Fruit fly (Drosophila melanogaster) whole organism, embryonic: ENCODE results near the gene CG10970.

Experiments used
- Aef1 ChIP-seq: fragments of 200-800 bp; sonication (Bioruptor generic); IDR thresholded peaks from 3 replicates; pipeline ENCODE4 v1.3.6; 2022; ENCODE audit warnings: missing biosample characterization, missing genetic modification characterization
- C15 ChIP-seq: fragments of 200-800 bp; sonication (Bioruptor generic); IDR thresholded peaks from 3 replicates; pipeline ENCODE4 v1.3.6; 2022; ENCODE audit warnings: missing biosample characterization, missing genetic modification characterization
- CG1024 ChIP-seq: fragments of 200-800 bp; sonication (Bioruptor generic); IDR thresholded peaks from 2 replicates; pipeline ENCODE4 v1.3.6; 2022; ENCODE audit warnings: missing biosample characterization, missing genetic modification characterization
- CG10462 ChIP-seq: fragments of 200-800 bp; sonication (Bioruptor generic); optimal IDR thresholded peaks from 2 replicates; lab custom pipeline; 2016; ENCODE audit warnings: missing biosample characterization, missing genetic modification characterization
- CG11456 ChIP-seq: fragments of 200-800 bp; sonication (Bioruptor generic); IDR thresholded peaks from 3 replicates; pipeline ENCODE4 v1.3.6; 2022; ENCODE audit warnings: missing biosample characterization, missing genetic modification characterization
- CG12391 ChIP-seq: fragments of 200-800 bp; sonication (Bioruptor generic); optimal IDR thresholded peaks from 3 replicates; lab custom pipeline; 2018; ENCODE audit warnings: missing biosample characterization, mild to moderate bottlenecking, missing genetic modification characterization, moderate library complexity
- CG13287 ChIP-seq: fragments of 200-800 bp; sonication (Bioruptor generic); IDR thresholded peaks from 2 replicates; pipeline ENCODE4 v1.3.6; 2022; ENCODE audit warnings: missing biosample characterization, missing genetic modification characterization; ENCODE audit not compliant: partially characterized antibody
- CG13624 ChIP-seq: fragments of 200-800 bp; sonication (Bioruptor generic); optimal IDR thresholded peaks from 2 replicates; lab custom pipeline; 2016; ENCODE audit warnings: missing biosample characterization, missing genetic modification characterization
- CG14441 ChIP-seq: fragments of 200-800 bp; sonication (Bioruptor generic); IDR thresholded peaks from 2 replicates; pipeline ENCODE4 v1.3.6; 2022; ENCODE audit warnings: missing biosample characterization, missing genetic modification characterization
- CG14710 ChIP-seq: fragments of 200-800 bp; sonication (Bioruptor generic); optimal IDR thresholded peaks from 3 replicates; lab custom pipeline; 2019; ENCODE audit warnings: missing biosample characterization, mild to moderate bottlenecking, missing genetic modification characterization, moderate library complexity
- CG15269 ChIP-seq: fragments of 200-800 bp; sonication (Bioruptor generic); optimal IDR thresholded peaks from 2 replicates; lab custom pipeline; 2018; ENCODE audit warnings: missing biosample characterization, mild to moderate bottlenecking, missing genetic modification characterization, moderate library complexity
- CG1603 ChIP-seq: fragments of 200-800 bp; sonication (Bioruptor generic); optimal IDR thresholded peaks from 2 replicates; lab custom pipeline; 2019; ENCODE audit warnings: missing biosample characterization, mild to moderate bottlenecking, missing genetic modification characterization, moderate library complexity
- CG17361 ChIP-seq: fragments of 200-800 bp; sonication (Bioruptor generic); IDR thresholded peaks from 3 replicates; pipeline ENCODE4 v1.3.6; 2022; ENCODE audit warnings: missing biosample characterization, missing genetic modification characterization
- CG1792 ChIP-seq: fragments of 200-800 bp; sonication (Bioruptor generic); optimal IDR thresholded peaks from 2 replicates; lab custom pipeline; 2016; ENCODE audit warnings: missing biosample characterization, missing genetic modification characterization
- CG2889 ChIP-seq: fragments of 200-800 bp; sonication (Bioruptor generic); IDR thresholded peaks from 3 replicates; pipeline ENCODE4 v1.3.6; 2022; ENCODE audit warnings: missing biosample characterization, missing genetic modification characterization
- CG31365 ChIP-seq: fragments of 200-800 bp; sonication (Bioruptor generic); optimal IDR thresholded peaks from 2 replicates; lab custom pipeline; 2018; ENCODE audit warnings: missing biosample characterization, mild to moderate bottlenecking, missing genetic modification characterization
- CG42726 ChIP-seq: fragments of 200-800 bp; sonication (Bioruptor generic); IDR thresholded peaks from 2 replicates; pipeline ENCODE4 v1.3.6; 2022; ENCODE audit warnings: missing biosample characterization, missing genetic modification characterization; ENCODE audit not compliant: partially characterized antibody
- CG5953 ChIP-seq: fragments of 200-800 bp; sonication (Bioruptor generic); IDR thresholded peaks from 2 replicates; pipeline ENCODE4 v1.3.6; 2022; ENCODE audit warnings: missing biosample characterization, missing genetic modification characterization
- CG6765 ChIP-seq: fragments of 200-800 bp; sonication (Bioruptor generic); optimal IDR thresholded peaks from 3 replicates; lab custom pipeline; 2017; ENCODE audit warnings: missing biosample characterization, mild to moderate bottlenecking, missing genetic modification characterization
- CG7745 ChIP-seq: fragments of 200-800 bp; sonication (Bioruptor generic); optimal IDR thresholded peaks from 2 replicates; lab custom pipeline; 2018; ENCODE audit warnings: missing biosample characterization, mild to moderate bottlenecking, missing genetic modification characterization, moderate library complexity
- CG7786 ChIP-seq: fragments of 200-800 bp; sonication (Bioruptor generic); optimal IDR thresholded peaks from 2 replicates; lab custom pipeline; 2016; ENCODE audit warnings: missing biosample characterization, missing genetic modification characterization
- CG7963 ChIP-seq: fragments of 200-800 bp; sonication (Bioruptor generic); IDR thresholded peaks from 3 replicates; pipeline ENCODE4 v1.3.6; 2022; ENCODE audit warnings: missing biosample characterization, missing genetic modification characterization; ENCODE audit not compliant: partially characterized antibody
- CG9932 ChIP-seq: fragments of 200-800 bp; sonication (Bioruptor generic); IDR thresholded peaks from 2 replicates; pipeline ENCODE4 v1.3.6; 2022; ENCODE audit warnings: missing biosample characterization, missing genetic modification characterization
- E2f1 ChIP-seq: fragments of 200-800 bp; sonication (Bioruptor generic); IDR thresholded peaks from 2 replicates; pipeline ENCODE4 v1.3.6; 2022; ENCODE audit warnings: missing biosample characterization, missing genetic modification characterization
- ERR ChIP-seq: fragments of 200-800 bp; sonication (Bioruptor generic); optimal IDR thresholded peaks from 2 replicates; lab custom pipeline; 2016; ENCODE audit warnings: missing biosample characterization, missing genetic modification characterization
- Hand ChIP-seq: fragments of 200-800 bp; sonication (Bioruptor generic); optimal IDR thresholded peaks from 2 replicates; lab custom pipeline; 2017; ENCODE audit warnings: mild to moderate bottlenecking, missing biosample characterization, missing genetic modification reagents, missing genetic modification characterization
- HmgD ChIP-seq: fragments of 200-800 bp; sonication (Bioruptor generic); optimal IDR thresholded peaks from 3 replicates; lab custom pipeline; 2016; ENCODE audit warnings: missing biosample characterization, missing genetic modification characterization
- Hmx ChIP-seq: fragments of 200-800 bp; sonication (Bioruptor generic); optimal IDR thresholded peaks from 2 replicates; lab custom pipeline; 2016; ENCODE audit warnings: missing biosample characterization, missing genetic modification characterization
- Lpt ChIP-seq: fragments of >200 bp; optimal IDR thresholded peaks from 2 replicates; lab custom pipeline; 2018; ENCODE audit warnings: missing biosample characterization, missing genetic modification characterization
- MESR4 ChIP-seq: fragments of 200-800 bp; sonication (Bioruptor generic); optimal IDR thresholded peaks from 2 replicates; lab custom pipeline; 2018; ENCODE audit warnings: missing biosample characterization, mild to moderate bottlenecking, missing genetic modification characterization, moderate library complexity
- MTF-1 ChIP-seq: fragments of 200-800 bp; sonication (Bioruptor generic); optimal IDR thresholded peaks from 2 replicates; lab custom pipeline; 2018; ENCODE audit warnings: missing biosample characterization, mild to moderate bottlenecking, missing genetic modification characterization, borderline replicate concordance
- NC2α ChIP-seq: fragments of 200-800 bp; sonication (Bioruptor generic); optimal IDR thresholded peaks from 2 replicates; lab custom pipeline; 2016; ENCODE audit warnings: missing biosample characterization, missing genetic modification characterization
- Sox102F ChIP-seq: fragments of 200-800 bp; sonication (Bioruptor generic); optimal IDR thresholded peaks from 2 replicates; lab custom pipeline; 2018; ENCODE audit warnings: missing biosample characterization, mild to moderate bottlenecking, missing genetic modification characterization, moderate library complexity
- Ssrp ChIP-seq: fragments of 200-800 bp; sonication (Bioruptor generic); optimal IDR thresholded peaks from 2 replicates; lab custom pipeline; 2018; ENCODE audit warnings: missing biosample characterization, mild to moderate bottlenecking, missing genetic modification characterization, moderate library complexity
- Tbp ChIP-seq: fragments of >200 bp; optimal IDR thresholded peaks from 2 replicates; lab custom pipeline; 2018; ENCODE audit warnings: missing biosample characterization, missing genetic modification characterization
- ab ChIP-seq: fragments of 200-800 bp; sonication (Bioruptor generic); optimal IDR thresholded peaks from 2 replicates; lab custom pipeline; 2016; ENCODE audit warnings: missing biosample characterization, missing genetic modification characterization
- aop ChIP-seq: fragments of 200-800 bp; sonication (Bioruptor generic); IDR thresholded peaks from 2 replicates; pipeline ENCODE4 v1.3.6; 2022; ENCODE audit warnings: missing biosample characterization, missing genetic modification characterization
- ap ChIP-seq: fragments of 200-800 bp; sonication (Bioruptor generic); IDR thresholded peaks from 2 replicates; pipeline ENCODE4 v1.3.6; 2022; ENCODE audit warnings: missing biosample characterization, missing genetic modification characterization
- br ChIP-seq: fragments of >200 bp; optimal IDR thresholded peaks from 2 replicates; lab custom pipeline; 2017
- cas ChIP-seq: fragments of 200-800 bp; sonication (Bioruptor generic); IDR thresholded peaks from 2 replicates; pipeline ENCODE4 v1.3.6; 2022; ENCODE audit warnings: missing biosample characterization, missing genetic modification characterization
- caup ChIP-seq: fragments of 200-800 bp; sonication (Bioruptor generic); optimal IDR thresholded peaks from 3 replicates; lab custom pipeline; 2017; ENCODE audit warnings: missing biosample characterization, mild to moderate bottlenecking, missing genetic modification characterization, moderate library complexity; ENCODE audit not compliant: severe bottlenecking
- dati ChIP-seq: fragments of 200-800 bp; sonication (Bioruptor generic); IDR thresholded peaks from 2 replicates; pipeline ENCODE4 v1.3.6; 2022; ENCODE audit warnings: missing biosample characterization, missing genetic modification characterization
- dmrt11E ChIP-seq: fragments of 200-800 bp; sonication (Bioruptor generic); optimal IDR thresholded peaks from 3 replicates; lab custom pipeline; 2018; ENCODE audit warnings: missing biosample characterization, mild to moderate bottlenecking, missing genetic modification characterization, moderate library complexity
- ham ChIP-seq: fragments of 200-800 bp; sonication (Bioruptor generic); IDR thresholded peaks from 2 replicates; pipeline ENCODE4 v1.3.6; 2022; ENCODE audit warnings: missing biosample characterization, missing genetic modification characterization
- ind ChIP-seq: fragments of 200-800 bp; sonication (Bioruptor generic); optimal IDR thresholded peaks from 3 replicates; lab custom pipeline; 2016; ENCODE audit warnings: missing biosample characterization, missing genetic modification characterization
- luna ChIP-seq: fragments of 200-800 bp; sonication (Bioruptor generic); optimal IDR thresholded peaks from 2 replicates; lab custom pipeline; 2016; ENCODE audit warnings: missing biosample characterization, missing genetic modification characterization
- mirr ChIP-seq: fragments of 200-800 bp; sonication (Bioruptor generic); optimal IDR thresholded peaks from 3 replicates; lab custom pipeline; 2018; ENCODE audit warnings: missing biosample characterization, mild to moderate bottlenecking, missing genetic modification characterization
- oc ChIP-seq: fragments of 200-800 bp; sonication (Bioruptor generic); optimal IDR thresholded peaks from 2 replicates; lab custom pipeline; 2018; ENCODE audit warnings: missing biosample characterization, mild to moderate bottlenecking, missing genetic modification characterization, moderate library complexity
- otp ChIP-seq: fragments of 200-800 bp; sonication (Bioruptor generic); IDR thresholded peaks from 3 replicates; pipeline ENCODE4, ENCODE4 v1.3.6; 2022; ENCODE audit warnings: missing biosample characterization, missing genetic modification characterization
- prd ChIP-seq, 3 experiments: fragments of >200 bp in 2 of 3; fragments of 200-800 bp in 1 of 3; sonication (Bioruptor generic) in 1 of 3; optimal IDR thresholded peaks in 2 of 3; IDR thresholded peaks in 1 of 3; 2 replicates in 2 of 3; 3 replicates in 1 of 3; pipeline versions ENCODE4 v1.3.6 to Lab custom; 2017 to 2022; ENCODE audit warnings: missing biosample characterization in 1 of 3, missing genetic modification characterization in 1 of 3
- schlank ChIP-seq: fragments of 200-800 bp; sonication (Bioruptor generic); optimal IDR thresholded peaks from 2 replicates; lab custom pipeline; 2018; ENCODE audit warnings: missing biosample characterization, mild to moderate bottlenecking, missing genetic modification characterization
- zfh1 ChIP-seq: fragments of 200-800 bp; sonication (Bioruptor generic); IDR thresholded peaks from 3 replicates; pipeline ENCODE4 v1.3.6; 2022; ENCODE audit warnings: missing biosample characterization, missing genetic modification characterization

The CG10970 gene

DNA sequence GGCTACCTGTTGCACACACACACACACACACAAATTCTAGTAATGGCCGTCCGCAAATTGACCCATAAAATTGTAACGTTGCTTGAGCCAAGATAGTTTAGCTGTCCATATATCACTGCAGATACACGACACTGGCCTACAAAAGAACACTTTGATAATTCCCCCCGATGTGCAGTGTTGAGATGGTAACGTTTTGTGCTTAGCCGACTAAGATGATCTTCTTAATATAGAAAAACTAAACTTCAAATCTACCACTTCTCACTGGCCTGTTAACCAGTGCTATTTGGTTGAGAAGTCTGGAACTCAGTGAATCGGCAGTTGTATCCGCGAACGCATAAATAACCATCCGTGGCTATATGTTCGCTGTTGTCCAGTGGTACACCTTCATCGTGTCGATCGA lies 2.4 kb downstream of the CG10970 start (continued):
- TF ChIP-seq mirr (GFP tag; lab: Kevin White, UChicago) (no peak), MESR4 (GFP tag; lab: Kevin White, UChicago) (no peak), CG11456 (GFP tag; lab: Robert Waterston, UW) (0 out of 3 replicates have a peak, but pooled peaks have one; percentile 39), Ssrp (tag; lab: Kevin White, UChicago) (no peak), cas (no peak), CG31365 (no peak), MTF-1 (GFP tag; lab: Kevin White, UChicago) (no peak), CG6765 (GFP tag; lab: Kevin White, UChicago) (no peak), E2f1 (GFP tag; lab: Robert Waterston, UW) (peak; percentile 34; the same call in 1 of the 2 replicates), CG2889 (no peak), CG14441 (0 out of 2 replicates have a peak, but pooled peaks have one; percentile 26), CG12391 (no peak), NC2α (GFP tag; lab: Kevin White, UChicago) (no peak), CG1792 (GFP tag; lab: Kevin White, UChicago) (no peak), Hmx (GFP tag; lab: Kevin White, UChicago) (no peak), ham (no peak), br (lab: Kevin White, UChicago) (no peak), Sox102F (GFP tag; lab: Kevin White, UChicago) (no peak), otp (GFP tag; lab: Robert Waterston, UW) (no peak), prd (optimal IDR thresholded peaks at IDR 0.05; lab: Kevin White, UChicago) (no peak), prd (GFP tag; IDR thresholded peaks at IDR 0.05; lab: Robert Waterston, UW) (peak; percentile 14; the same call in 1 of the 3 replicates), schlank (no peak), CG15269 (tag; lab: Kevin White, UChicago) (no peak), luna (GFP tag; lab: Kevin White, UChicago) (no peak), ap (GFP tag; lab: Robert Waterston, UW) (no peak), CG1603 (tag; lab: Kevin White, UChicago) (peak; percentile 40), dati (GFP tag; lab: Robert Waterston, UW) (no peak), CG7745 (tag; lab: Kevin White, UChicago) (no peak), CG14710 (tag; lab: Kevin White, UChicago) (no peak), CG7786 (GFP tag; lab: Kevin White, UChicago) (no peak), zfh1 (peak; percentile 51; the same call in 2 of the 3 replicates), Lpt (GFP tag; lab: Kevin White, UChicago) (no peak), CG7963 (GFP tag; lab: Robert Waterston, UW) (no peak), CG1024 (GFP tag; lab: Robert Waterston, UW) (no peak), CG42726 (GFP tag; lab: Robert Waterston, UW) (no peak), CG10462 (GFP tag; lab: Kevin White, UChicago) (no peak), ab (GFP tag; lab: Kevin White, UChicago) (no peak), CG9932 (GFP tag; lab: Robert Waterston, UW) (peak; percentile 28; the same call in 1 of the 2 replicates), oc (no peak), caup (no peak), ERR (no peak), dmrt11E (no peak), C15 (GFP tag; lab: Robert Waterston, UW) (0 out of 3 replicates have a peak, but pooled peaks have one; percentile 29), CG17361 (no peak), CG13624 (GFP tag; lab: Kevin White, UChicago) (no peak), CG13287 (no peak), Aef1 (GFP tag; lab: Robert Waterston, UW) (no peak), ind (GFP tag; lab: Kevin White, UChicago) (no peak), HmgD (no peak), CG5953 (GFP tag; lab: Robert Waterston, UW) (no peak), aop (no peak), Hand (no peak), Tbp (no peak)
